Worm (Caenorhabditis elegans) whole organism, L1 larva: ENCODE results near the gene ced-11.

Source experiments
- C16A3.4 ChIP-seq: fragments of 150-350 bp; optimal IDR thresholded peaks from 2 replicates; lab custom pipeline; 2014; ENCODE audit warnings: missing biosample characterization, missing genetic modification characterization
- C34B4.2 ChIP-seq: sonication (generic microtip); optimal IDR thresholded peaks from 2 replicates; lab custom pipeline; 2017; ENCODE audit warnings: mild to moderate bottlenecking, missing genetic modification characterization, missing compliant biosample characterization
- F16B12.6 ChIP-seq: fragments of 150-350 bp; optimal IDR thresholded peaks from 2 replicates; lab custom pipeline; 2014; ENCODE audit warnings: missing biosample characterization, missing genetic modification characterization
- Y116A8C.19 ChIP-seq: sonication (generic microtip); optimal IDR thresholded peaks from 2 replicates; lab custom pipeline; 2016; ENCODE audit warnings: missing compliant biosample characterization, missing genetic modification characterization, borderline replicate concordance
- aha-1 ChIP-seq: fragments of 150-350 bp; optimal IDR thresholded peaks from 2 replicates; lab custom pipeline; 2014; ENCODE audit warnings: missing biosample characterization, missing genetic modification characterization
- alr-1 ChIP-seq: fragments of 200-800 bp; sonication (Bioruptor generic); optimal IDR thresholded peaks from 2 replicates; lab custom pipeline; 2018; ENCODE audit warnings: borderline replicate concordance, mild to moderate bottlenecking, missing genetic modification characterization, missing compliant biosample characterization
- aly-2 ChIP-seq: fragments of 150-350 bp; optimal IDR thresholded peaks from 2 replicates; lab custom pipeline; 2014; ENCODE audit warnings: missing biosample characterization, missing genetic modification characterization
- ama-1 ChIP-seq: fragments of 150-350 bp; optimal IDR thresholded peaks from 2 replicates; lab custom pipeline; 2014
- blmp-1 ChIP-seq: fragments of 150-350 bp; optimal IDR thresholded peaks from 2 replicates; lab custom pipeline; 2014; ENCODE audit warnings: missing biosample characterization, missing genetic modification characterization
- ceh-63 ChIP-seq: fragments of 200-800 bp; sonication (Bioruptor generic); optimal IDR thresholded peaks from 2 replicates; lab custom pipeline; 2018; ENCODE audit warnings: mild to moderate bottlenecking, missing genetic modification characterization, missing compliant biosample characterization
- ceh-8 ChIP-seq: fragments of 200-800 bp; sonication (Bioruptor generic); optimal IDR thresholded peaks from 2 replicates; lab custom pipeline; 2018; ENCODE audit warnings: mild to moderate bottlenecking, missing genetic modification characterization, moderate library complexity, missing compliant biosample characterization
- ceh-88 ChIP-seq: fragments of 200-800 bp; sonication (Bioruptor generic); IDR thresholded peaks from 2 replicates; pipeline ENCODE4 v1.3.6; 2022; ENCODE audit warnings: missing genetic modification characterization, missing compliant biosample characterization
- ces-1 ChIP-seq: fragments of 150-350 bp; optimal IDR thresholded peaks from 2 replicates; lab custom pipeline; 2014; ENCODE audit warnings: missing biosample characterization, missing genetic modification reagents, missing genetic modification characterization
- dpl-1 ChIP-seq, 3 experiments: fragments of 150-350 bp in 2 of 3; sonication (generic microtip) in 1 of 3; optimal IDR thresholded peaks; 2 replicates each; lab custom pipeline; 2014 to 2017; ENCODE audit warnings: missing biosample characterization in 3 of 3, missing genetic modification characterization in 3 of 3, missing genetic modification reagents in 3 of 3
- dsc-1 ChIP-seq: sonication (generic microtip); optimal IDR thresholded peaks from 2 replicates; lab custom pipeline; 2016; ENCODE audit warnings: mild to moderate bottlenecking, missing genetic modification characterization, missing compliant biosample characterization
- efl-3 ChIP-seq: fragments of 200-800 bp; sonication (Bioruptor generic); optimal IDR thresholded peaks from 2 replicates; lab custom pipeline; 2018; ENCODE audit warnings: mild to moderate bottlenecking, missing genetic modification characterization, missing compliant biosample characterization
- elt-2 ChIP-seq: sonication (generic microtip); optimal IDR thresholded peaks from 2 replicates; lab custom pipeline; 2016; ENCODE audit warnings: missing genetic modification characterization, mild to moderate bottlenecking, inconsistent platforms, missing compliant biosample characterization, missing genetic modification reagents
- elt-3 ChIP-seq, 6 experiments: fragments of 150-350 bp in 1 of 6; sonication (generic microtip); optimal IDR thresholded peaks; 2 replicates each; lab custom pipeline; 2017 to 2018; ENCODE audit warnings: missing biosample characterization in 6 of 6, missing genetic modification characterization in 6 of 6, inconsistent platforms in 1 of 6
- ets-5 ChIP-seq: fragments of 200-800 bp; sonication (Bioruptor generic); IDR thresholded peaks from 2 replicates; pipeline ENCODE4 v1.3.6; 2022; ENCODE audit warnings: missing genetic modification characterization, missing compliant biosample characterization
- fkh-10 ChIP-seq: sonication (generic microtip); optimal IDR thresholded peaks from 2 replicates; lab custom pipeline; 2017; ENCODE audit warnings: missing biosample characterization, missing genetic modification reagents, missing genetic modification characterization
- hlh-17 ChIP-seq: fragments of 200-800 bp; sonication (Bioruptor generic); optimal IDR thresholded peaks from 2 replicates; lab custom pipeline; 2018; ENCODE audit warnings: missing genetic modification characterization, mild to moderate bottlenecking, missing compliant biosample characterization, moderate library complexity, borderline replicate concordance
- jun-1 ChIP-seq: fragments of 150-350 bp; optimal IDR thresholded peaks from 2 replicates; lab custom pipeline; 2014; ENCODE audit warnings: missing biosample characterization, missing genetic modification reagents, missing genetic modification characterization
- lin-14 ChIP-seq: fragments of 200-800 bp; sonication (Bioruptor generic); optimal IDR thresholded peaks from 2 replicates; lab custom pipeline; 2018; ENCODE audit warnings: mild to moderate bottlenecking, missing genetic modification characterization, moderate library complexity, missing compliant biosample characterization
- lin-35 ChIP-seq, 2 experiments: fragments of 150-350 bp; optimal IDR thresholded peaks; 2 replicates each; lab custom pipeline; 2014; ENCODE audit warnings: missing biosample characterization in 2 of 2, missing genetic modification characterization in 2 of 2, missing genetic modification reagents in 2 of 2
- mab-9 ChIP-seq: fragments of 200-800 bp; sonication (Bioruptor generic); IDR thresholded peaks from 2 replicates; pipeline ENCODE4 v1.3.6; 2022; ENCODE audit warnings: missing genetic modification reagents, missing genetic modification characterization, missing compliant biosample characterization
- mdl-1 ChIP-seq, 2 experiments: fragments of 150-350 bp; optimal IDR thresholded peaks; 2 replicates each; lab custom pipeline; 2014 to 2017; ENCODE audit warnings: missing biosample characterization in 2 of 2, missing genetic modification characterization in 2 of 2, inconsistent platforms in 1 of 2
- mef-2 ChIP-seq: fragments of 150-350 bp; optimal IDR thresholded peaks from 2 replicates; lab custom pipeline; 2014; ENCODE audit warnings: missing biosample characterization, missing genetic modification characterization
- mep-1 ChIP-seq: fragments of 150-350 bp; optimal IDR thresholded peaks from 2 replicates; lab custom pipeline; 2014; ENCODE audit warnings: missing biosample characterization, missing genetic modification characterization
- nhr-11 ChIP-seq: fragments of 150-350 bp; optimal IDR thresholded peaks from 2 replicates; lab custom pipeline; 2014; ENCODE audit warnings: missing biosample characterization, missing genetic modification characterization
- nhr-12 ChIP-seq: sonication (generic microtip); optimal IDR thresholded peaks from 2 replicates; lab custom pipeline; 2017; ENCODE audit warnings: missing biosample characterization, missing genetic modification characterization
- nhr-237 ChIP-seq: fragments of 150-350 bp; optimal IDR thresholded peaks from 2 replicates; lab custom pipeline; 2014; ENCODE audit warnings: missing biosample characterization, missing genetic modification characterization
- nhr-28 ChIP-seq: fragments of 150-350 bp; optimal IDR thresholded peaks from 2 replicates; lab custom pipeline; 2014; ENCODE audit warnings: missing biosample characterization, missing genetic modification characterization
- nhr-47 ChIP-seq: sonication (generic microtip); optimal IDR thresholded peaks from 2 replicates; lab custom pipeline; 2016; ENCODE audit warnings: mild to moderate bottlenecking, missing genetic modification characterization, moderate library complexity, missing compliant biosample characterization
- nhr-71 ChIP-seq: sonication (generic microtip); optimal IDR thresholded peaks from 2 replicates; lab custom pipeline; 2016; ENCODE audit warnings: mild to moderate bottlenecking, missing genetic modification characterization, moderate library complexity, missing compliant biosample characterization
- nhr-77 ChIP-seq: fragments of 150-350 bp; optimal IDR thresholded peaks from 2 replicates; lab custom pipeline; 2014; ENCODE audit warnings: missing biosample characterization, missing genetic modification characterization
- pag-3 ChIP-seq: sonication (generic microtip); optimal IDR thresholded peaks from 2 replicates; lab custom pipeline; 2017; ENCODE audit warnings: missing genetic modification characterization, mild to moderate bottlenecking, missing compliant biosample characterization, antibody characterized with exemption, borderline replicate concordance; ENCODE audit not compliant: insufficient read depth
- pqm-1 ChIP-seq: sonication (generic microtip); optimal IDR thresholded peaks from 3 replicates; lab custom pipeline; 2017; ENCODE audit warnings: missing biosample characterization, missing genetic modification characterization
- snpc-4 ChIP-seq: fragments of 150-350 bp; optimal IDR thresholded peaks from 2 replicates; lab custom pipeline; 2014; ENCODE audit warnings: missing biosample characterization, missing genetic modification characterization
- snu-23 ChIP-seq: sonication (generic microtip); optimal IDR thresholded peaks from 2 replicates; lab custom pipeline; 2016; ENCODE audit warnings: missing genetic modification characterization, missing compliant biosample characterization
- tbx-2 ChIP-seq: sonication (generic microtip); optimal IDR thresholded peaks from 2 replicates; lab custom pipeline; 2016; ENCODE audit warnings: missing genetic modification characterization, missing compliant biosample characterization
- unc-130 ChIP-seq: fragments of 150-350 bp; optimal IDR thresholded peaks from 2 replicates; lab custom pipeline; 2017; ENCODE audit warnings: missing biosample characterization, missing genetic modification characterization, inconsistent platforms
- unc-62 ChIP-seq: fragments of 150-350 bp; optimal IDR thresholded peaks from 2 replicates; lab custom pipeline; 2014; ENCODE audit warnings: missing biosample characterization, missing genetic modification reagents, missing genetic modification characterization
- vab-15 ChIP-seq: sonication (generic microtip); optimal IDR thresholded peaks from 2 replicates; lab custom pipeline; 2017; ENCODE audit warnings: missing genotype, mild to moderate bottlenecking, missing genetic modification characterization, missing compliant biosample characterization
- zip-4 ChIP-seq: fragments of 200-800 bp; sonication (Bioruptor generic); optimal IDR thresholded peaks from 2 replicates; lab custom pipeline; 2018; ENCODE audit warnings: mild to moderate bottlenecking, missing genetic modification characterization, moderate library complexity, missing compliant biosample characterization
- ztf-11 ChIP-seq, 2 experiments: sonication (generic microtip); optimal IDR thresholded peaks; 2 replicates each; lab custom pipeline; 2016 to 2017; ENCODE audit warnings: missing genetic modification characterization in 2 of 2, missing biosample characterization in 1 of 2, missing compliant biosample characterization in 1 of 2
- ztf-4 ChIP-seq: fragments of 150-350 bp; optimal IDR thresholded peaks from 2 replicates; lab custom pipeline; 2014; ENCODE audit warnings: missing biosample characterization, missing genetic modification characterization

Gene ced-11

DNA sequence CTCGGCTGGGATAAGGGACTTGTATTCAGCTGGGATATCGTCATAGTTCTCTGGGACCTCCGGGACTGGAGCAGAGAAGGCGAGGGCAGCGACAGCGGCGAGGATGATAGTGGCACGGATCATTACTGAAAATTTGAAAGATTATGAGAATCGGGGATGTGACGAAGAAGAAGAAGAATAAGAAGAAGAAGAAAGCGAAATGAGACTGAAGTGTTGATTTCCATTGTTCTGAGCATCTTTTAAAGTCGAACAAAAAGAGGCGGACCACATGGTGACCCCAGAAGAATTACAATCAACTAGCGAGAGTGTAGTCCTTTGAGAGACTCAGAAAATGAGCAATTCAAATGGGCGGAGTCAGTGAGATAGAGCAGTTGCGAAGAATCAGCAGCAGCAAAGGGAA lies 38.3 kb upstream of the ced-11 start, which contains the start of gene far-1 (continued):
- TF ChIP-seq ztf-11 (tag; optimal IDR thresholded peaks at IDR 0.05; lab: Kevin White, UChicago): no peak
- no peak for TF ChIP-seq ceh-88 (GFP tag; lab: Robert Waterston, UW)
- TF ChIP-seq dpl-1 (GFP tag; optimal IDR thresholded peaks at IDR 0.05; lab: Kevin White, UChicago): no peak
- TF ChIP-seq C34B4.2 (tag; lab: Kevin White, UChicago): no peak
- TF ChIP-seq unc-62 (GFP tag; lab: Kevin White, UChicago): no peak
- TF ChIP-seq ceh-8 (GFP tag; lab: Kevin White, UChicago): no peak
- no peak for TF ChIP-seq ces-1 (GFP tag; lab: Kevin White, UChicago)
- peak; percentile 49 for TF ChIP-seq ama-1 (lab: Kevin White, UChicago)
- TF ChIP-seq mef-2 (tag; lab: Kevin White, UChicago): no peak
- no peak for TF ChIP-seq tbx-2 (tag; lab: Kevin White, UChicago)
- TF ChIP-seq mab-9 (GFP tag; lab: Robert Waterston, UW): no peak
- no peak for TF ChIP-seq nhr-47 (tag; lab: Kevin White, UChicago)
- TF ChIP-seq efl-3: no peak
- TF ChIP-seq mdl-1 (tag; optimal IDR thresholded peaks at IDR 0.05; lab: Kevin White, UChicago): no peak
- TF ChIP-seq pqm-1 (tag; lab: Kevin White, UChicago): no peak
- no peak for TF ChIP-seq hlh-17 (GFP tag; lab: Kevin White, UChicago)
- TF ChIP-seq F16B12.6 (tag; lab: Kevin White, UChicago): no peak
- TF ChIP-seq alr-1: no peak
- peak; percentile 72 for TF ChIP-seq dsc-1
- no peak for TF ChIP-seq ceh-63
- TF ChIP-seq elt-3 (tag; optimal IDR thresholded peaks at IDR 0.05; lab: Kevin White, UChicago): no peak
- TF ChIP-seq blmp-1 (tag; lab: Kevin White, UChicago): no peak
- no peak for TF ChIP-seq mep-1 (tag; lab: Kevin White, UChicago)
- no peak for TF ChIP-seq aha-1 (tag; lab: Kevin White, UChicago)
- peak; percentile 28 for TF ChIP-seq lin-14 (GFP tag; lab: Kevin White, UChicago)
- no peak for TF ChIP-seq nhr-28 (tag; lab: Kevin White, UChicago)
- no peak for TF ChIP-seq fkh-10
- TF ChIP-seq zip-4: no peak
- TF ChIP-seq nhr-12 (tag; lab: Kevin White, UChicago): no peak
- TF ChIP-seq nhr-237 (tag; lab: Kevin White, UChicago): no peak
- TF ChIP-seq C16A3.4 (tag; lab: Kevin White, UChicago): no peak
- TF ChIP-seq elt-2 (tag; lab: Kevin White, UChicago): no peak
- TF ChIP-seq nhr-11 (tag; lab: Kevin White, UChicago): peak; percentile 10
- no peak for TF ChIP-seq Y116A8C.19 (tag; lab: Kevin White, UChicago)
- no peak for TF ChIP-seq snpc-4
- no peak for TF ChIP-seq nhr-77
- peak; percentile 39 for TF ChIP-seq snu-23 (GFP tag; lab: Kevin White, UChicago)
- no peak for TF ChIP-seq vab-15 (tag; lab: Kevin White, UChicago)
- TF ChIP-seq lin-35 (GFP tag; optimal IDR thresholded peaks at IDR 0.05; lab: Kevin White, UChicago): no peak
- peak; percentile 60 for TF ChIP-seq nhr-71 (tag; lab: Kevin White, UChicago)
- TF ChIP-seq pag-3: no peak
- TF ChIP-seq ztf-4: no peak
- no peak for TF ChIP-seq ets-5
- TF ChIP-seq unc-130 (tag; lab: Kevin White, UChicago): no peak
- TF ChIP-seq, all 84 proteins: peak for 13

DNA sequence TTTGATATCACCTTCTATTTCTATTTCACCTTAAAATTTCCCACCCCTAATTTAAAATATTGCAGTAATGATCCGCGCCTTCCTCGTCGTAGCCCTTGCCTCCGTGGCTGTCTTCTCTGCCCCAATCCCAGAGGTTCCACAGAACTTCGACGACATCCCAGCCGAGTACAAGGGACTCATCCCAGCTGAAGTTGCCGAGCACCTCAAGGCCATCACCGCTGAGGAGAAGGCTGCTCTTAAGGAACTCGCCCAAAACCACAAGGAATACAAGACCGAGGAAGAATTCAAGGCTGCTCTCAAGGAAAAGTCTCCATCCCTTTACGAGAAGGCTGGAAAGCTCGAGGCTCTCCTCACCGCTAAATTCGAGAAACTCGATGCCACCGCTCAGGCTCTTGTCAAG lies 37.6 kb upstream of the ced-11 start, which contains the start of gene far-2:
TSS of gene far-2 (plus strand) at position 66 of the 400 bp plus-strand sequence.
- no peak for TF ChIP-seq unc-130 (tag; lab: Kevin White, UChicago)
- TF ChIP-seq ceh-63: no peak
- TF ChIP-seq jun-1 (tag; lab: Kevin White, UChicago): no peak
- TF ChIP-seq pag-3: no peak
- TF ChIP-seq efl-3: no peak
- no peak for TF ChIP-seq aly-2 (tag; lab: Kevin White, UChicago)
- TF ChIP-seq ets-5: no peak
- no peak for TF ChIP-seq mep-1 (tag; lab: Kevin White, UChicago)
- TF ChIP-seq, all 84 proteins: peak for 0
